Worm (Caenorhabditis elegans): ENCODE results near the gene C12D8.9.
A peak's percentile ranks its signal among the peaks of the same experiment; 100 is the strongest.

Gene C12D8.9

ce11 chrV:10237959-10238444 lies 5.0 kb downstream of the C12D8.9 start (continued):
- TF ChIP-seq snpc-4 (GFP tag; optimal IDR thresholded peaks at IDR 0.05) (no peak), snpc-4 (tag; optimal IDR thresholded peaks at IDR 0.05) (peak in 1 of 4 experiments; percentile 2), B0336.3 (GFP tag; IDR thresholded peaks at IDR 0.05) (peak; percentile 82), F49E8.2 (tag; optimal IDR thresholded peaks at IDR 0.05; ENCODE audit: insufficient read depth) (peak; percentile 58), ceh-91 (GFP tag; IDR thresholded peaks at IDR 0.05) (peak; percentile 14; the same call in 1 of the 2 replicates), nhr-120 (GFP tag; IDR thresholded peaks at IDR 0.05) (no peak), atf-7 (tag; optimal IDR thresholded peaks at IDR 0.05) (peak; percentile 73), Y95B8A.8 (GFP tag; IDR thresholded peaks at IDR 0.05) (peak; percentile 85; the same call in 1 of the 2 replicates), D2030.7 (GFP tag; IDR thresholded peaks at IDR 0.05) (0 out of 2 replicates have a peak, but pooled peaks have one; percentile 36), mes-4 (tag; optimal IDR thresholded peaks at IDR 0.05) (peak; percentile 30), nhr-27 (tag; optimal IDR thresholded peaks at IDR 0.05) (peak; percentile 82), Y56A3A.18 (GFP tag; IDR thresholded peaks at IDR 0.05) (peak; percentile 59), die-1 (tag; optimal IDR thresholded peaks at IDR 0.05) (peak; percentile 27)

DNA sequence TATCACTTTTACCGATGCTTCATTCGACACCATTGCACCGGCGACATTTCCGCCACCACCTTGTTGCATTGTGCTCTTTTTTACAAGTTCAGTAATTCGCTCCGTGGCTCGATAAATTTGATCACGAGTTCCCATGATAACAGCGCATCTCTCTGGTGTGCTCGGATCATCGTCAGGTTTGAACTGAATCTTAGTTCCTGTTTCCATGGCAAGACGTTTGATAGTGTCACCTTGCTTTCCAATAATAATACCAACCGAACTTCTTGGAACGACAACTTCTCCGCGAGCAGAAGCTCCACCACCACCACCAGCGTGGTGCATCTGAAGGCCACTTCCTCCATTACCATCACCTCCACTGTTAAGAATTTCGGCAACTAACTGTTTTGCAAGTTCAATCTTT lies 5.8 kb downstream of the C12D8.9 start:
- TF ChIP-seq ceh-91 (GFP tag; IDR thresholded peaks at IDR 0.05) (no peak), lsy-27 (tag; optimal IDR thresholded peaks at IDR 0.05; ENCODE audit: borderline replicate concordance, insufficient read depth) (no peak), attf-3 (GFP tag; conservative IDR thresholded peaks at IDR 0.05) (no peak), egrh-3 (GFP tag; IDR thresholded peaks at IDR 0.05) (no peak)

ce11 chrV:10233330-10233729 lies 9.7 kb downstream of the C12D8.9 start, which contains the start of gene str-182:
Gene str-182 (minus strand): TSS chrV:10233430.
- TF ChIP-seq ceh-79 (tag; optimal IDR thresholded peaks at IDR 0.05), result no peak
- no peak for TF ChIP-seq nhr-27 (tag; optimal IDR thresholded peaks at IDR 0.05)
- no peak for TF ChIP-seq snpc-1.3 (tag; optimal IDR thresholded peaks at IDR 0.05; ENCODE audit: insufficient read depth)
- TF ChIP-seq bed-2 (GFP tag; IDR thresholded peaks at IDR 0.05), result no peak
- no peak for TF ChIP-seq nhr-120 (GFP tag; IDR thresholded peaks at IDR 0.05)

- TF ChIP-seq Y56A3A.18 (GFP tag; IDR thresholded peaks at IDR 0.05), result no peak
- no peak for TF ChIP-seq T26A5.8 (tag; optimal IDR thresholded peaks at IDR 0.05)
- no peak for TF ChIP-seq lag-1 (GFP tag; IDR thresholded peaks at IDR 0.05)
- TF ChIP-seq madf-8 (GFP tag; conservative IDR thresholded peaks at IDR 0.05), result no peak
- TF ChIP-seq athp-1 (tag; optimal IDR thresholded peaks at IDR 0.05), result no peak
- TF ChIP-seq snpc-4 (GFP tag; optimal IDR thresholded peaks at IDR 0.05), result no peak
- TF ChIP-seq snpc-4 (tag; optimal IDR thresholded peaks at IDR 0.05), result no peak
- no peak for TF ChIP-seq lsl-1 (GFP tag; optimal IDR thresholded peaks at IDR 0.05)
- TF ChIP-seq sdz-38 (tag; optimal IDR thresholded peaks at IDR 0.05), result no peak
- TF ChIP-seq F55B11.4 (tag; optimal IDR thresholded peaks at IDR 0.05; ENCODE audit: borderline replicate concordance, insufficient read depth), result no peak
- no peak for TF ChIP-seq bed-1 (GFP tag; IDR thresholded peaks at IDR 0.05)
- no peak for TF ChIP-seq ceh-100 (GFP tag; IDR thresholded peaks at IDR 0.05)
- no peak for TF ChIP-seq unc-62 (GFP tag; optimal IDR thresholded peaks at IDR 0.05)
- TF ChIP-seq die-1 (tag; optimal IDR thresholded peaks at IDR 0.05), result no peak
- TF ChIP-seq F57A8.1 (GFP tag; optimal IDR thresholded peaks at IDR 0.05), result no peak
- TF ChIP-seq F22D6.2 (tag; optimal IDR thresholded peaks at IDR 0.05), result no peak
Measured at ce11 chrV:10230932-10231331, 12.1 kb downstream of the C12D8.9 start, which contains the start of gene fipr-6. Gene fipr-6 (plus strand): TSS chrV:10231232.

Measured in whole organism, young adult.